Worm (Caenorhabditis elegans) whole organism, L4 larva: ENCODE results near the gene clec-187.
A peak's percentile ranks its signal among the peaks of the same experiment; 100 is the strongest.

Experiments
- D1046.2 ChIP-seq: fragments of 200-800 bp; sonication (Bioruptor generic); IDR thresholded peaks from 2 replicates; pipeline ENCODE4 v1.3.6; 2022; ENCODE audit warnings: missing genetic modification characterization, missing compliant biosample characterization
- F44E2.7 ChIP-seq: fragments of 200-800 bp; sonication (Bioruptor generic); IDR thresholded peaks from 2 replicates; pipeline ENCODE4 v2.1.2; 2022; ENCODE audit warnings: missing genetic modification characterization, missing compliant biosample characterization
- Y5F2A.4 ChIP-seq: fragments of 200-800 bp; sonication (Bioruptor generic); optimal IDR thresholded peaks from 2 replicates; lab custom pipeline; 2018; ENCODE audit warnings: mild to moderate bottlenecking, missing genetic modification characterization, missing compliant biosample characterization
- aly-2 ChIP-seq: sonication (generic microtip); optimal IDR thresholded peaks from 2 replicates; lab custom pipeline; 2018; ENCODE audit warnings: missing biosample characterization, missing genetic modification characterization
- ama-1 ChIP-seq: fragments of 150-350 bp; optimal IDR thresholded peaks from 2 replicates; lab custom pipeline; 2014; ENCODE audit warnings: inconsistent platforms, mixed read lengths
- ceh-62 ChIP-seq: sonication (generic microtip); optimal IDR thresholded peaks from 2 replicates; lab custom pipeline; 2017; ENCODE audit warnings: missing biosample characterization, missing genetic modification characterization
- ceh-82 ChIP-seq: sonication (generic microtip); optimal IDR thresholded peaks from 2 replicates; lab custom pipeline; 2017; ENCODE audit warnings: missing biosample characterization, missing genetic modification characterization
- ctbp-1 ChIP-seq: fragments of 200-800 bp; sonication (Bioruptor generic); IDR thresholded peaks from 2 replicates; pipeline ENCODE4 v1.3.6; 2022; ENCODE audit warnings: missing genetic modification reagents, missing genetic modification characterization, missing compliant biosample characterization
- daf-16 ChIP-seq, 3 experiments: sonication (generic microtip); optimal IDR thresholded peaks; 2 replicates each; lab custom pipeline; 2016 to 2017; ENCODE audit warnings: missing genetic modification characterization in 3 of 3, missing genetic modification reagents in 3 of 3, mild to moderate bottlenecking in 2 of 3, missing compliant biosample characterization in 2 of 3, missing biosample characterization in 1 of 3, moderate library complexity in 1 of 3
- daf-8 ChIP-seq: fragments of 200-800 bp; sonication (Bioruptor generic); IDR thresholded peaks from 2 replicates; pipeline ENCODE4 v1.3.6; 2022; ENCODE audit warnings: missing genetic modification characterization, missing compliant biosample characterization
- dmd-6 ChIP-seq: fragments of 200-800 bp; sonication (Bioruptor generic); IDR thresholded peaks from 2 replicates; pipeline ENCODE4 v1.3.6; 2022; ENCODE audit warnings: missing genetic modification reagents, missing genetic modification characterization, missing compliant biosample characterization
- dmd-8 ChIP-seq: fragments of 200-800 bp; sonication (Bioruptor generic); IDR thresholded peaks from 2 replicates; pipeline ENCODE4 v1.3.6; 2022; ENCODE audit warnings: missing genetic modification characterization, missing compliant biosample characterization
- dve-1 ChIP-seq: sonication (generic microtip); optimal IDR thresholded peaks from 2 replicates; lab custom pipeline; 2017; ENCODE audit warnings: antibody characterized with exemption, mild to moderate bottlenecking, missing genetic modification characterization, missing compliant biosample characterization; ENCODE audit not compliant: insufficient read depth
- egl-27 ChIP-seq: sonication (generic microtip); optimal IDR thresholded peaks from 3 replicates; lab custom pipeline; 2017; ENCODE audit warnings: missing biosample characterization, missing genetic modification reagents, missing genetic modification characterization
- fkh-10 ChIP-seq: fragments of 150-350 bp; optimal IDR thresholded peaks from 2 replicates; lab custom pipeline; 2014; ENCODE audit warnings: missing biosample characterization, missing genetic modification reagents, missing genetic modification characterization
- hlh-11 ChIP-seq: fragments of 200-800 bp; sonication (Bioruptor generic); optimal IDR thresholded peaks from 2 replicates; lab custom pipeline; 2018; ENCODE audit warnings: mild to moderate bottlenecking, missing genetic modification characterization, missing compliant biosample characterization
- hlh-30 ChIP-seq: sonication (generic microtip); optimal IDR thresholded peaks from 2 replicates; lab custom pipeline; 2017; ENCODE audit warnings: antibody characterized with exemption, mild to moderate bottlenecking, missing genetic modification characterization, missing compliant biosample characterization; ENCODE audit not compliant: insufficient read depth
- lim-7 ChIP-seq: fragments of 200-800 bp; sonication (Bioruptor generic); IDR thresholded peaks from 2 replicates; pipeline ENCODE4 v1.3.6; 2022; ENCODE audit warnings: missing genetic modification characterization, missing compliant biosample characterization
- lin-1 ChIP-seq: fragments of 200-800 bp; sonication (Bioruptor generic); IDR thresholded peaks from 2 replicates; pipeline ENCODE4 v1.3.6; 2022; ENCODE audit warnings: missing genetic modification reagents, missing genetic modification characterization, missing compliant biosample characterization
- lin-38 ChIP-seq: fragments of 200-800 bp; sonication (Bioruptor generic); IDR thresholded peaks from 2 replicates; pipeline ENCODE4 v1.3.6; 2022; ENCODE audit warnings: missing genetic modification reagents, missing genetic modification characterization, missing compliant biosample characterization
- madf-9 ChIP-seq: fragments of 200-800 bp; sonication (Bioruptor generic); conservative IDR thresholded peaks from 2 replicates; pipeline ENCODE4 v1.3.6; 2022; ENCODE audit warnings: missing genetic modification reagents, missing genetic modification characterization, missing compliant biosample characterization
- mxl-2 ChIP-seq: fragments of 200-800 bp; sonication (Bioruptor generic); conservative IDR thresholded peaks from 2 replicates; pipeline ENCODE4 v1.3.6; 2022; ENCODE audit warnings: missing genetic modification reagents, missing genetic modification characterization, missing compliant biosample characterization
- nhr-237 ChIP-seq: sonication (generic microtip); optimal IDR thresholded peaks from 2 replicates; lab custom pipeline; 2017; ENCODE audit warnings: missing biosample characterization, missing genetic modification characterization
- nhr-25 ChIP-seq: sonication (generic microtip); optimal IDR thresholded peaks from 2 replicates; lab custom pipeline; 2017; ENCODE audit warnings: missing genetic modification characterization, mild to moderate bottlenecking, missing compliant biosample characterization, antibody characterized with exemption, moderate library complexity, borderline replicate concordance; ENCODE audit not compliant: insufficient read depth
- nhr-28 ChIP-seq: fragments of 150-350 bp; optimal IDR thresholded peaks from 2 replicates; lab custom pipeline; 2014; ENCODE audit warnings: missing biosample characterization, missing genetic modification characterization
- pha-4 ChIP-seq, 2 experiments: fragments of 150-350 bp in 1 of 2; fragments of 200-800 bp in 1 of 2; sonication (Bioruptor generic) in 1 of 2; IDR thresholded peaks in 1 of 2; optimal IDR thresholded peaks in 1 of 2; 2 replicates each; pipeline versions ENCODE4 v1.3.6 to Lab custom; 2014 to 2022; ENCODE audit warnings: missing genetic modification characterization in 2 of 2, missing genetic modification reagents in 2 of 2, missing biosample characterization in 1 of 2, missing compliant biosample characterization in 1 of 2
- pqm-1 ChIP-seq: sonication (generic microtip); optimal IDR thresholded peaks from 2 replicates; lab custom pipeline; 2017; ENCODE audit warnings: missing biosample characterization, missing genetic modification characterization
- set-16 ChIP-seq: fragments of 200-800 bp; sonication (Bioruptor generic); IDR thresholded peaks from 2 replicates; pipeline ENCODE4 v1.3.6; 2022; ENCODE audit warnings: missing genetic modification reagents, missing genetic modification characterization, missing compliant biosample characterization
- spr-1 ChIP-seq: sonication (generic microtip); optimal IDR thresholded peaks from 2 replicates; lab custom pipeline; 2016; ENCODE audit warnings: mild to moderate bottlenecking, missing genetic modification characterization, missing compliant biosample characterization
- spr-3 ChIP-seq: fragments of 200-800 bp; sonication (Bioruptor generic); optimal IDR thresholded peaks from 2 replicates; lab custom pipeline; 2018; ENCODE audit warnings: mild to moderate bottlenecking, missing genetic modification characterization, missing compliant biosample characterization
- tag-97 ChIP-seq: fragments of 200-800 bp; sonication (Bioruptor generic); IDR thresholded peaks from 2 replicates; pipeline ENCODE4 v1.3.6; 2022; ENCODE audit warnings: missing genetic modification characterization, missing compliant biosample characterization
- unc-130 ChIP-seq: sonication (generic microtip); optimal IDR thresholded peaks from 2 replicates; lab custom pipeline; 2016; ENCODE audit warnings: missing genetic modification reagents, missing genetic modification characterization, missing compliant biosample characterization
- unc-39 ChIP-seq: sonication (generic microtip); optimal IDR thresholded peaks from 2 replicates; lab custom pipeline; 2017; ENCODE audit warnings: missing biosample characterization, missing genetic modification characterization
- unc-62 ChIP-seq, 3 experiments: fragments of 150-350 bp in 1 of 3; sonication (generic microtip); optimal IDR thresholded peaks in 2 of 3; peaks in 1 of 3; 1 replicate in 1 of 3; 2 replicates in 2 of 3; lab custom pipeline; 2014 to 2017; ENCODE audit warnings: missing biosample characterization in 3 of 3, missing genetic modification characterization in 3 of 3, missing genetic modification reagents in 3 of 3, missing genotype in 1 of 3
- zip-2 ChIP-seq: fragments of 150-350 bp; optimal IDR thresholded peaks from 2 replicates; lab custom pipeline; 2014; ENCODE audit warnings: missing biosample characterization, missing genetic modification characterization
- ztf-11 ChIP-seq: fragments of 150-350 bp; optimal IDR thresholded peaks from 2 replicates; lab custom pipeline; 2014; ENCODE audit warnings: missing biosample characterization, missing genetic modification characterization

The clec-187 gene

DNA sequence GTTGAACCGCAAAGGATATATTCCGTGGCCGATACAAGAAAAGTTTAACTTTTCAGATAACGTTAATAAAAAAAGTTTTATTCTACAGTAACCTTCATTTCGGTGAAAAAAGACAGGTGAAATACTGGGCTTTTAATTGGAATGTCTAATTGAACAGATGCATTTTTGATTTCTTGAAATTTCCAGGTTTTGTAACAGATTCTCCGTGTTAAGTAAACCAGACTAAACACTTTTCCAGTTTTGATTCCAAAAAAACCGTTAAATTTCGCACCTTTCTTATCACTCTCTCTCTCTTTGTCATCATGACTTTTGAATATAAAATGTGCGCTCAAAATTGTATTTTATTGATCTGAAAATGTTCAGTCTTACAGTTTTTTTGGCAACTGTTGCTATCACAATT is 47.0 kb upstream of the clec-187 start, which contains the start of gene C32H11.3:
C32H11.3 (plus strand) TSS at position 301 of the 400 bp plus-strand sequence.
- no peak for TF ChIP-seq madf-9
- TF ChIP-seq unc-130 (GFP tag; lab: Kevin White, UChicago), result no peak
- TF ChIP-seq daf-8 (GFP tag; lab: Robert Waterston, UW), result no peak
- TF ChIP-seq Y5F2A.4 (GFP tag; lab: Kevin White, UChicago), result no peak
- TF ChIP-seq ctbp-1 (GFP tag; lab: Robert Waterston, UW), result no peak
- TF ChIP-seq nhr-28 (tag; lab: Kevin White, UChicago), result no peak
- TF ChIP-seq ama-1, result no peak
- no peak for TF ChIP-seq ztf-11
- TF ChIP-seq, all 104 proteins: peak for 0

DNA sequence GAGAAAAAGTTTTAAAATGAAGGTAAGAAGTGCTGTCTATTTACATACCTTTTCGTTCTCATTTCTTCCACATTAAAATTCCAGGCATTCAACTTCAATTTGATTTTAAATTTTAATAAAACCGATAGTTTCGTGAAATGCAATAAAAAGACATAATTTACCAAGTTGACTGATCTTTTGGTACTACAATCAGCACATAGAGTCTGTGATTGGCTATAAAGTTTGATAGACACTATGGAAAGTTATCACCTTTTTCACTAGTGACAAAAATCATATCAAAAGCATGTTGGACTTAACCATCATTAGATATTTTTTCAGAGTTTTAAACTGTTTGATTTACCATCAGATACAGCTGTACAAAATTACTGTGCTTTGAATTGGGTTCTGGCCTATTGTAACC is 44.2 kb upstream of the clec-187 start, which contains the start of gene srz-15:
srz-15 (plus strand) TSS at position 301 of the 400 bp plus-strand sequence.
- no peak for TF ChIP-seq hlh-30
- no peak for TF ChIP-seq D1046.2 (GFP tag; lab: Robert Waterston, UW)
- no peak for TF ChIP-seq dmd-8 (GFP tag; lab: Robert Waterston, UW)
- TF ChIP-seq ceh-82, result no peak
- no peak for TF ChIP-seq lim-7 (GFP tag; lab: Robert Waterston, UW)
- no peak for TF ChIP-seq lin-38 (GFP tag; lab: Robert Waterston, UW)
- TF ChIP-seq F44E2.7 (GFP tag; lab: Robert Waterston, UW), result no peak
- no peak for TF ChIP-seq nhr-25 (tag; lab: Kevin White, UChicago)
- no peak for TF ChIP-seq lin-1
- TF ChIP-seq zip-2 (tag; lab: Kevin White, UChicago), result no peak
- no peak for TF ChIP-seq nhr-237 (tag; lab: Kevin White, UChicago)
- no peak for TF ChIP-seq pha-4 (GFP tag; IDR thresholded peaks at IDR 0.05; lab: Robert Waterston, UW)
- no peak for TF ChIP-seq pha-4 (tag; optimal IDR thresholded peaks at IDR 0.05; lab: Kevin White, UChicago)
- no peak for TF ChIP-seq ceh-62 (tag; lab: Kevin White, UChicago)
- no peak for TF ChIP-seq set-16 (GFP tag; lab: Robert Waterston, UW)
- TF ChIP-seq egl-27 (tag; lab: Kevin White, UChicago), result no peak
- no peak for TF ChIP-seq fkh-10 (GFP tag; lab: Kevin White, UChicago)
- TF ChIP-seq ctbp-1 (GFP tag; lab: Robert Waterston, UW), result no peak
- no peak for TF ChIP-seq spr-3 (GFP tag; lab: Kevin White, UChicago)
- no peak for TF ChIP-seq spr-1 (tag; lab: Kevin White, UChicago)
- no peak for TF ChIP-seq unc-39
- TF ChIP-seq, all 104 proteins: peak for 0

DNA sequence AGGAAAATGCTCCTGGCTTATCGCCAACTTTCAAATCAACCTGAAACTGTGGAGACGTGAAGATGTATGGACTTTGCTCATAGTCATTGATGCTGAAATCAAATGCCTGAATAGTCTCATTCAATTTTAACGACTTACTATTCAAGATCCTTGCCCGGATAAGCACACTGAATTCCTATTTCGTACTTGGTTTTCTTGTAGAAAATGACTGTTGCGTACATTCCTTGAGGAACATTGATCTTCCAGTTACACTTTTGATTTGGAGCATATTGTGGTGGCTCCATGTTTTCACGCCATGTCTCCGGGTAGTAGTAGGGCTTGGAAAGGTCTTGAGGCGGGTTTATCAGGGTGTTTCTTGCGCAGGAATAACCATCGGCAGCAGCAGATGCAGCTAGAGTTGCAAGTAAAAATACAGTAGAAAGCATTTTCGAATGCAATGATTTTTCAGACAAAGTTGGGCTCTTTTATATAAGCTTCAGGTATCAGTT is 43.3 kb upstream of the clec-187 start, which contains the start of gene irg-6:
irg-6 (minus strand) TSS at position 438 of the 488 bp plus-strand sequence.
- peak in 1 of 2 experiments; percentile 97 for TF ChIP-seq unc-62 (GFP tag; optimal IDR thresholded peaks at IDR 0.05 in 1 of 2; lab: Kevin White, UChicago)
- no peak for TF ChIP-seq unc-62 (tag; optimal IDR thresholded peaks at IDR 0.05; lab: Kevin White, UChicago)
- TF ChIP-seq egl-27 (tag; lab: Kevin White, UChicago), result no peak

DNA sequence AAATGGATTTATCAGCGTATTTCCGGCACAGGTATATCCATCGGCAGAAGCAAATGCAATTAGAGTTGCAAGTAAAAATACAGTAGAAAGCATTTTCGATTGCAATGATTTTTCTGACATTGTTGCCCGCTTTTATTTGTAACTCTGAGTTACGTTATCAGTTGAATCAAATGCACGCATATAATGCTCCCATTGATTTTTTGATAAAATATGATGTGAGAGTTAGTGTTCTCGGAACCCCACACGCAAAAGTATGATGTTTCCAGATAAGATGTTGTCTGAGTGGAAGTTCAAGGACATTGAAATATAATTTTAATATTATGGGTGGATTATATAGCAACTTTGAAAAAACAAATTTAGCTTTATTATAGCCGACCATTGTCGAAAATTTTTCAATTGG is 40.7 kb upstream of the clec-187 start, which contains the start of gene K08D8.5:
K08D8.5 (minus strand) TSS at position 140 of the 400 bp plus-strand sequence.
- TF ChIP-seq tag-97 (GFP tag; lab: Robert Waterston, UW), result no peak
- peak; percentile 7 for TF ChIP-seq hlh-11 (tag; lab: Kevin White, UChicago)
- TF ChIP-seq nhr-28 (tag; lab: Kevin White, UChicago), result peak; percentile 49
- peak; percentile 70 for TF ChIP-seq dmd-6 (GFP tag; lab: Robert Waterston, UW)
- TF ChIP-seq pqm-1 (tag; lab: Kevin White, UChicago), result peak; percentile 44
- TF ChIP-seq zip-2 (tag; lab: Kevin White, UChicago), result no peak

DNA sequence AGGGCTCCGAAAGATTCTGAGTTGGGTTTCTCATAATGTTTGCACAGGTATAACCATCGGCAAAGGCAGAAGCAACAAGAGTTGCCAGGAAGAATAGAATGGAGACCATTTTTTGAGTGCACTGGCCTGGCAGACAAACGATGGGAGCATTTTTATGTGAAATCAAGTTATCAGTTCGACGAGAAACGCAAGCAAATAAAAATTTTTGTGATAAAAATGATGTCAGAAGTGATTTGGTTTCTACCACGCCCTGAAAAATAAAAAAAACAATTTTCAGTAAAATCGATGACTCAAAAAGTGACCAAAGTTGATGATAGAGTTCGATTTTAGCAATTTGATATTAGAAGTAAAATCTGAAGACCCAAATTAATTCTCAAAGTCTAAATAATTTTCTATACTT is 38.6 kb upstream of the clec-187 start, which contains the start of gene K08D8.4:
K08D8.4 (minus strand) TSS at position 128 of the 400 bp plus-strand sequence.
- peak; percentile 22 for TF ChIP-seq hlh-11 (tag; lab: Kevin White, UChicago)
- TF ChIP-seq aly-2, result no peak
- peak; percentile 32 for TF ChIP-seq nhr-28 (tag; lab: Kevin White, UChicago)
- TF ChIP-seq pqm-1 (tag; lab: Kevin White, UChicago), result peak; percentile 70
- TF ChIP-seq daf-16 (GFP tag; optimal IDR thresholded peaks at IDR 0.05; lab: Kevin White, UChicago), result no peak
- TF ChIP-seq daf-16 (tag; optimal IDR thresholded peaks at IDR 0.05; lab: Kevin White, UChicago), result peak; percentile 16
- TF ChIP-seq mxl-2 (GFP tag; lab: Robert Waterston, UW), result no peak
- TF ChIP-seq dve-1 (tag; lab: Kevin White, UChicago), result peak; percentile 15
- peak; percentile 78 for TF ChIP-seq dmd-6 (GFP tag; lab: Robert Waterston, UW)
